Fruit fly (Drosophila melanogaster) whole organism, embryonic: ENCODE results near the gene Kyat.

Experiments used
- ATbp ChIP-seq: fragments of 200-800 bp; sonication (Bioruptor generic); optimal IDR thresholded peaks from 2 replicates; lab custom pipeline; 2017; ENCODE audit warnings: missing biosample characterization, mild to moderate bottlenecking, missing genetic modification characterization, missing genetic modification reagents
- Aef1 ChIP-seq: fragments of 200-800 bp; sonication (Bioruptor generic); IDR thresholded peaks from 3 replicates; pipeline ENCODE4 v1.3.6; 2022; ENCODE audit warnings: missing biosample characterization, missing genetic modification characterization
- CG10654 ChIP-seq: fragments of 200-800 bp; sonication (Bioruptor generic); optimal IDR thresholded peaks from 2 replicates; lab custom pipeline; 2016; ENCODE audit warnings: missing biosample characterization, missing genetic modification characterization
- CG12659 ChIP-seq: fragments of 200-800 bp; sonication (Bioruptor generic); optimal IDR thresholded peaks from 3 replicates; lab custom pipeline; 2017; ENCODE audit warnings: mild to moderate bottlenecking, missing biosample characterization, missing genetic modification reagents, missing genetic modification characterization
- CG12769 ChIP-seq: fragments of 200-800 bp; sonication (Bioruptor generic); optimal IDR thresholded peaks from 2 replicates; lab custom pipeline; 2019; ENCODE audit warnings: missing biosample characterization, mild to moderate bottlenecking, missing genetic modification characterization, moderate library complexity
- CG13287 ChIP-seq: fragments of 200-800 bp; sonication (Bioruptor generic); IDR thresholded peaks from 2 replicates; pipeline ENCODE4 v1.3.6; 2022; ENCODE audit warnings: missing biosample characterization, missing genetic modification characterization; ENCODE audit not compliant: partially characterized antibody
- CG13624 ChIP-seq: fragments of 200-800 bp; sonication (Bioruptor generic); optimal IDR thresholded peaks from 2 replicates; lab custom pipeline; 2016; ENCODE audit warnings: missing biosample characterization, missing genetic modification characterization
- CG16815 ChIP-seq: fragments of 200-800 bp; sonication (Bioruptor generic); optimal IDR thresholded peaks from 3 replicates; lab custom pipeline; 2017; ENCODE audit warnings: missing biosample characterization, mild to moderate bottlenecking, missing genetic modification characterization
- CG16863 ChIP-seq: fragments of 200-800 bp; sonication (Bioruptor generic); optimal IDR thresholded peaks from 3 replicates; lab custom pipeline; 2016; ENCODE audit warnings: missing biosample characterization, missing genetic modification characterization
- CG17328 ChIP-seq: fragments of 200-800 bp; sonication (Bioruptor generic); IDR thresholded peaks from 2 replicates; pipeline ENCODE4 v1.3.6; 2022; ENCODE audit warnings: missing biosample characterization, missing genetic modification characterization
- CG17912 ChIP-seq: fragments of 200-800 bp; sonication (Bioruptor generic); optimal IDR thresholded peaks from 2 replicates; lab custom pipeline; 2018; ENCODE audit warnings: missing biosample characterization, mild to moderate bottlenecking, missing genetic modification characterization
- CG2120 ChIP-seq: fragments of 200-800 bp; sonication (Bioruptor generic); optimal IDR thresholded peaks from 3 replicates; lab custom pipeline; 2016; ENCODE audit warnings: missing biosample characterization, missing genetic modification characterization
- CG2875 ChIP-seq: fragments of 200-800 bp; sonication (Bioruptor generic); optimal IDR thresholded peaks from 2 replicates; lab custom pipeline; 2017; ENCODE audit warnings: missing biosample characterization, mild to moderate bottlenecking, missing genetic modification characterization, missing genetic modification reagents
- CG32772 ChIP-seq: fragments of 200-800 bp; sonication (Bioruptor generic); IDR thresholded peaks from 2 replicates; pipeline ENCODE4 v1.3.6; 2022; ENCODE audit warnings: missing biosample characterization, missing genetic modification characterization
- CG33213 ChIP-seq: fragments of 200-800 bp; sonication (Bioruptor generic); optimal IDR thresholded peaks from 3 replicates; lab custom pipeline; 2016; ENCODE audit warnings: missing biosample characterization, missing genetic modification characterization
- CG3838 ChIP-seq: fragments of 200-800 bp; sonication (Bioruptor generic); optimal IDR thresholded peaks from 3 replicates; lab custom pipeline; 2016; ENCODE audit warnings: missing biosample characterization, missing genetic modification characterization
- CG42726 ChIP-seq: fragments of 200-800 bp; sonication (Bioruptor generic); IDR thresholded peaks from 2 replicates; pipeline ENCODE4 v1.3.6; 2022; ENCODE audit warnings: missing biosample characterization, missing genetic modification characterization; ENCODE audit not compliant: partially characterized antibody
- CG6791 ChIP-seq: fragments of 200-800 bp; sonication (Bioruptor generic); IDR thresholded peaks from 3 replicates; pipeline ENCODE4 v1.3.6; 2022; ENCODE audit warnings: missing biosample characterization, missing genetic modification characterization; ENCODE audit not compliant: partially characterized antibody
- CG7271 ChIP-seq: fragments of 200-800 bp; sonication (Bioruptor generic); optimal IDR thresholded peaks from 2 replicates; lab custom pipeline; 2018; ENCODE audit warnings: missing biosample characterization, mild to moderate bottlenecking, missing genetic modification characterization, moderate library complexity
- CG7357 ChIP-seq: fragments of 200-800 bp; sonication (Bioruptor generic); IDR thresholded peaks from 3 replicates; pipeline ENCODE4 v1.3.6; 2022; ENCODE audit warnings: missing biosample characterization, missing genetic modification characterization
- CG7928 ChIP-seq: fragments of 200-800 bp; sonication (Bioruptor generic); optimal IDR thresholded peaks from 2 replicates; lab custom pipeline; 2017; ENCODE audit warnings: missing biosample characterization, mild to moderate bottlenecking, missing genetic modification characterization
- CG8359 ChIP-seq: fragments of 200-800 bp; sonication (Bioruptor generic); optimal IDR thresholded peaks from 2 replicates; lab custom pipeline; 2017; ENCODE audit warnings: missing biosample characterization, mild to moderate bottlenecking, missing genetic modification characterization, borderline replicate concordance
- CG8924 ChIP-seq: fragments of 200-800 bp; optimal IDR thresholded peaks from 3 replicates; lab custom pipeline; 2019; ENCODE audit warnings: missing biosample characterization, mild to moderate bottlenecking, missing genetic modification characterization, moderate library complexity
- CG9876 ChIP-seq: fragments of 200-800 bp; sonication (Bioruptor generic); optimal IDR thresholded peaks from 2 replicates; lab custom pipeline; 2016; ENCODE audit warnings: missing biosample characterization, missing genetic modification characterization
- CHES-1-like ChIP-seq: fragments of 200-800 bp; sonication (Bioruptor generic); optimal IDR thresholded peaks from 2 replicates; lab custom pipeline; 2016; ENCODE audit warnings: missing biosample characterization, missing genetic modification characterization
- CTCF ChIP-seq: fragments of 200-800 bp; sonication (Bioruptor generic); optimal IDR thresholded peaks from 2 replicates; lab custom pipeline; 2017; ENCODE audit warnings: missing biosample characterization, mild to moderate bottlenecking, missing genetic modification characterization, moderate library complexity
- Chrac-16 ChIP-seq: fragments of 200-800 bp; sonication (Bioruptor generic); optimal IDR thresholded peaks from 3 replicates; lab custom pipeline; 2016; ENCODE audit warnings: missing biosample characterization, missing genetic modification characterization
- CoRest ChIP-seq: fragments of 200-800 bp; sonication (Bioruptor generic); optimal IDR thresholded peaks from 3 replicates; lab custom pipeline; 2018; ENCODE audit warnings: missing biosample characterization, mild to moderate bottlenecking, missing genetic modification characterization, moderate library complexity
- Dad ChIP-seq: fragments of 200-800 bp; sonication (Bioruptor generic); optimal IDR thresholded peaks from 3 replicates; lab custom pipeline; 2016; ENCODE audit warnings: missing biosample characterization, missing genetic modification characterization
- Dll ChIP-seq: fragments of 200-800 bp; sonication (Bioruptor generic); IDR thresholded peaks from 4 replicates; pipeline ENCODE4 v1.3.6; 2022; ENCODE audit warnings: missing biosample characterization, missing genetic modification characterization; ENCODE audit not compliant: partially characterized antibody
- Hr3 ChIP-seq: fragments of 200-800 bp; sonication (Bioruptor generic); optimal IDR thresholded peaks from 3 replicates; lab custom pipeline; 2016; ENCODE audit warnings: missing biosample characterization, missing genetic modification characterization
- MESR4 ChIP-seq: fragments of 200-800 bp; sonication (Bioruptor generic); optimal IDR thresholded peaks from 2 replicates; lab custom pipeline; 2018; ENCODE audit warnings: missing biosample characterization, mild to moderate bottlenecking, missing genetic modification characterization, moderate library complexity
- Myb ChIP-seq: fragments of 200-800 bp; sonication (Bioruptor generic); optimal IDR thresholded peaks from 2 replicates; lab custom pipeline; 2016; ENCODE audit warnings: missing biosample characterization, missing genetic modification characterization
- Scr ChIP-seq: fragments of 200-800 bp; sonication (Bioruptor generic); IDR thresholded peaks from 2 replicates; pipeline ENCODE4 v1.3.6; 2022; ENCODE audit warnings: missing biosample characterization, missing genetic modification characterization; ENCODE audit not compliant: partially characterized antibody
- Sry-δ ChIP-seq: fragments of 200-800 bp; sonication (Bioruptor generic); optimal IDR thresholded peaks from 2 replicates; lab custom pipeline; 2016; ENCODE audit warnings: missing biosample characterization, missing genetic modification characterization
- ab ChIP-seq: fragments of 200-800 bp; sonication (Bioruptor generic); optimal IDR thresholded peaks from 2 replicates; lab custom pipeline; 2016; ENCODE audit warnings: missing biosample characterization, missing genetic modification characterization
- bbx ChIP-seq: fragments of 200-800 bp; sonication (Bioruptor generic); IDR thresholded peaks from 2 replicates; pipeline ENCODE4 v1.3.6; 2022; ENCODE audit warnings: missing biosample characterization, missing genetic modification characterization; ENCODE audit not compliant: partially characterized antibody
- cato ChIP-seq: fragments of 200-800 bp; sonication (Bioruptor generic); optimal IDR thresholded peaks from 2 replicates; lab custom pipeline; 2016; ENCODE audit warnings: missing biosample characterization, missing genetic modification characterization, borderline replicate concordance
- crc ChIP-seq: fragments of 200-800 bp; sonication (Bioruptor generic); optimal IDR thresholded peaks from 2 replicates; lab custom pipeline; 2016; ENCODE audit warnings: missing biosample characterization, missing genetic modification characterization
- dysf ChIP-seq: fragments of 200-800 bp; sonication (Bioruptor generic); IDR thresholded peaks from 3 replicates; pipeline ENCODE4 v1.3.6; 2022; ENCODE audit warnings: missing biosample characterization, missing genetic modification characterization
- fd102C ChIP-seq: fragments of 200-800 bp; sonication (Bioruptor generic); optimal IDR thresholded peaks from 2 replicates; lab custom pipeline; 2018; ENCODE audit warnings: missing biosample characterization, mild to moderate bottlenecking, missing genetic modification characterization, moderate library complexity
- fd96Cb ChIP-seq: fragments of 200-800 bp; sonication (Bioruptor generic); optimal IDR thresholded peaks from 2 replicates; lab custom pipeline; 2018; ENCODE audit warnings: missing biosample characterization, mild to moderate bottlenecking, missing genetic modification characterization, moderate library complexity
- hth ChIP-seq: fragments of >200 bp; optimal IDR thresholded peaks from 2 replicates; lab custom pipeline; 2017; ENCODE audit warnings: inconsistent platforms
- jigr1 ChIP-seq: fragments of 200-800 bp; sonication (Bioruptor generic); IDR thresholded peaks from 3 replicates; pipeline ENCODE4 v1.3.6; 2022; ENCODE audit warnings: missing biosample characterization, missing genetic modification characterization
- otp ChIP-seq: fragments of 200-800 bp; sonication (Bioruptor generic); IDR thresholded peaks from 3 replicates; pipeline ENCODE4, ENCODE4 v1.3.6; 2022; ENCODE audit warnings: missing biosample characterization, missing genetic modification characterization
- ranshi ChIP-seq: fragments of 200-800 bp; sonication (Bioruptor generic); IDR thresholded peaks from 2 replicates; pipeline ENCODE4 v1.3.6; 2022; ENCODE audit warnings: missing biosample characterization, missing genetic modification characterization
- row ChIP-seq: fragments of 200-800 bp; sonication (Bioruptor generic); IDR thresholded peaks from 3 replicates; pipeline ENCODE4 v1.3.6; 2022; ENCODE audit warnings: missing biosample characterization, missing genetic modification characterization
- sens ChIP-seq: fragments of 200-800 bp; sonication (Bioruptor generic); peaks from one replicate; lab custom pipeline; 2016; ENCODE audit warnings: missing biosample characterization, missing genetic modification characterization
- sna ChIP-seq: fragments of 200-800 bp; sonication (Bioruptor generic); IDR thresholded peaks from 2 replicates; pipeline ENCODE4 v1.3.6; 2022; ENCODE audit warnings: missing biosample characterization, missing genetic modification characterization; ENCODE audit not compliant: partially characterized antibody
- tgo ChIP-seq: fragments of 200-800 bp; sonication (Bioruptor generic); IDR thresholded peaks from 3 replicates; pipeline ENCODE4 v1.3.6; 2022; ENCODE audit warnings: missing biosample characterization, missing genetic modification characterization
- tna ChIP-seq: fragments of 200-800 bp; sonication (Bioruptor generic); IDR thresholded peaks from 2 replicates; pipeline ENCODE4 v1.3.6; 2022; ENCODE audit warnings: missing biosample characterization, missing genetic modification characterization; ENCODE audit not compliant: partially characterized antibody
- vfl ChIP-seq: fragments of 200-800 bp; sonication (Bioruptor generic); optimal IDR thresholded peaks from 2 replicates; lab custom pipeline; 2016; ENCODE audit warnings: missing biosample characterization, missing genetic modification characterization

Kyat gene

DNA sequence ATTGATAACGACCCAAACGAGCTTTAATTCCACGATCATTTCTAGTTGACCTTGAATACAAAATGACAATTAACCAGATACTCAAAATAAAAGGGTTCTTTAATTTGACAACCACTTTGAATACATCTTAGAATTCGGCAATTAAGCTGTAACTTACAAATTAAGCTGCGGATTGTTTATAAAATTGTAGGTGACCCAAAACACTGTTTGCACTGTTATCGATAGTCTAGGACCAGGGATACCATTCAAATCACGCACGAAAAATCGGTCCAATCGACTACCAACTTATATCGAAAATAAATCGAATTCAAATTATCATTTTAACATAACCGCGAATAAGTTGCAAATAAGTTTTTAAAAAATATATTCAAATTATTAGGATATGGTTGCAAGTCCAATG is at the start of gene Kyat (continued):
- TF ChIP-seq MESR4 (GFP tag; lab: Kevin White, UChicago): peak; percentile 27
- TF ChIP-seq ranshi (GFP tag; lab: Robert Waterston, UW): no peak
- no peak for TF ChIP-seq fd96Cb (tag; lab: Kevin White, UChicago)
- peak; percentile 62 for TF ChIP-seq Myb
- no peak for TF ChIP-seq CG16815 (GFP tag; lab: Kevin White, UChicago)
- no peak for TF ChIP-seq dysf
- TF ChIP-seq Chrac-16 (GFP tag; lab: Kevin White, UChicago): no peak
- TF ChIP-seq CTCF (GFP tag; lab: Kevin White, UChicago): peak; percentile 43
- TF ChIP-seq CG7928 (GFP tag; lab: Kevin White, UChicago): peak; percentile 92
- TF ChIP-seq CG2875 (GFP tag; lab: Kevin White, UChicago): no peak
- TF ChIP-seq Dll (GFP tag; lab: Robert Waterston, UW): peak; percentile 97
- TF ChIP-seq tna (GFP tag; lab: Robert Waterston, UW): peak; percentile 96
- no peak for TF ChIP-seq cato (GFP tag; lab: Kevin White, UChicago)
- no peak for TF ChIP-seq fd102C (GFP tag; lab: Kevin White, UChicago)
- TF ChIP-seq CG2120 (GFP tag; lab: Kevin White, UChicago): peak; percentile 12
- no peak for TF ChIP-seq CG3838 (GFP tag; lab: Kevin White, UChicago)
- TF ChIP-seq CG42726 (GFP tag; lab: Robert Waterston, UW): peak; percentile 96
- no peak for TF ChIP-seq CG17912 (GFP tag; lab: Kevin White, UChicago)
- TF ChIP-seq CG7271: no peak
- peak; percentile 87 for TF ChIP-seq Sry-δ (GFP tag; lab: Kevin White, UChicago)
- TF ChIP-seq CG12659 (GFP tag; lab: Kevin White, UChicago): peak; percentile 59
- TF ChIP-seq CG13624 (GFP tag; lab: Kevin White, UChicago): no peak
- no peak for TF ChIP-seq CG12769 (tag; lab: Kevin White, UChicago)
- TF ChIP-seq Hr3 (GFP tag; lab: Kevin White, UChicago): peak; percentile 55
- no peak for TF ChIP-seq otp (GFP tag; lab: Robert Waterston, UW)
- TF ChIP-seq CG9876: no peak
- no peak for TF ChIP-seq vfl
- peak; percentile 98 for TF ChIP-seq CG6791 (GFP tag; lab: Robert Waterston, UW)
- TF ChIP-seq CG32772 (GFP tag; lab: Robert Waterston, UW): no peak
- no peak for TF ChIP-seq ATbp (GFP tag; lab: Kevin White, UChicago)
- no peak for TF ChIP-seq crc (GFP tag; lab: Kevin White, UChicago)
- TF ChIP-seq sna (GFP tag; lab: Robert Waterston, UW): peak; percentile 98
- TF ChIP-seq ab (GFP tag; lab: Kevin White, UChicago): no peak
- TF ChIP-seq sens (GFP tag; lab: Kevin White, UChicago): peak; percentile 67
- TF ChIP-seq CG17328 (GFP tag; lab: Robert Waterston, UW): no peak
- TF ChIP-seq hth (lab: Kevin White, UChicago): no peak
- no peak for TF ChIP-seq Dad (GFP tag; lab: Kevin White, UChicago)
- TF ChIP-seq CHES-1-like: no peak
- peak; percentile 18 for TF ChIP-seq CG8924
- TF ChIP-seq Scr (GFP tag; lab: Robert Waterston, UW): peak; percentile 96
- no peak for TF ChIP-seq tgo (GFP tag; lab: Robert Waterston, UW)
- no peak for TF ChIP-seq CG7357 (GFP tag; lab: Robert Waterston, UW)
- no peak for TF ChIP-seq CG16863 (GFP tag; lab: Kevin White, UChicago)
- peak; percentile 4 for TF ChIP-seq CG33213
- peak; percentile 33; the same call in 2 of the 3 replicates for TF ChIP-seq row (GFP tag; lab: Robert Waterston, UW)
- no peak for TF ChIP-seq jigr1
- peak; percentile 33 for TF ChIP-seq CoRest
- peak; percentile 99 for TF ChIP-seq bbx (GFP tag; lab: Robert Waterston, UW)
- peak; percentile 99 for TF ChIP-seq CG13287
- no peak for TF ChIP-seq CG10654 (GFP tag; lab: Kevin White, UChicago)
- no peak for TF ChIP-seq Aef1 (GFP tag; lab: Robert Waterston, UW)
- no peak for TF ChIP-seq CG8359 (GFP tag; lab: Kevin White, UChicago)
